Worm (Caenorhabditis elegans) whole organism, L3 larva: ENCODE measurements around the gene C07H4.1.

Experiments
- R02D3.7 ChIP-seq: fragments of 150-350 bp; optimal IDR thresholded peaks from 2 replicates; lab custom pipeline; 2014; ENCODE audit warnings: missing biosample characterization, missing genetic modification characterization
- ZK546.5 ChIP-seq: sonication (generic microtip); optimal IDR thresholded peaks from 2 replicates; lab custom pipeline; 2017; ENCODE audit warnings: missing biosample characterization, missing genetic modification characterization
- aly-2 ChIP-seq: fragments of 150-350 bp; optimal IDR thresholded peaks from 2 replicates; lab custom pipeline; 2014; ENCODE audit warnings: missing biosample characterization, missing genetic modification characterization
- ama-1 ChIP-seq: fragments of 150-350 bp; optimal IDR thresholded peaks from 2 replicates; lab custom pipeline; 2018
- ceh-28 ChIP-seq: fragments of 150-350 bp; optimal IDR thresholded peaks from 2 replicates; lab custom pipeline; 2014; ENCODE audit warnings: missing biosample characterization, missing genetic modification reagents, missing genetic modification characterization
- ceh-82 ChIP-seq: fragments of 150-350 bp; optimal IDR thresholded peaks from 2 replicates; lab custom pipeline; 2014; ENCODE audit warnings: missing biosample characterization, missing genetic modification characterization
- ceh-9 ChIP-seq: sonication (generic microtip); optimal IDR thresholded peaks from 2 replicates; lab custom pipeline; 2018; ENCODE audit warnings: missing biosample characterization, missing genetic modification characterization
- daf-12 ChIP-seq: fragments of 150-350 bp; optimal IDR thresholded peaks from 2 replicates; lab custom pipeline; 2014; ENCODE audit warnings: missing biosample characterization, missing genetic modification reagents, missing genetic modification characterization
- elt-1 ChIP-seq: fragments of 150-350 bp; optimal IDR thresholded peaks from 2 replicates; lab custom pipeline; 2014; ENCODE audit warnings: missing biosample characterization, missing genetic modification characterization
- elt-2 ChIP-seq: sonication (generic microtip); optimal IDR thresholded peaks from 2 replicates; lab custom pipeline; 2016; ENCODE audit warnings: missing genetic modification reagents, mild to moderate bottlenecking, missing genetic modification characterization, missing compliant biosample characterization
- elt-3 ChIP-seq, 3 experiments: fragments of 150-350 bp in 1 of 3; sonication (generic microtip) in 2 of 3; optimal IDR thresholded peaks; 2 replicates in 2 of 3; 4 replicates in 1 of 3; lab custom pipeline; 2014 to 2017; ENCODE audit warnings: missing biosample characterization in 3 of 3, missing genetic modification characterization in 3 of 3
- eor-1 ChIP-seq, 2 experiments: fragments of 150-350 bp; optimal IDR thresholded peaks; 2 replicates each; lab custom pipeline; 2014 to 2018; ENCODE audit warnings: missing biosample characterization in 2 of 2, missing genetic modification characterization in 2 of 2
- fkh-2 ChIP-seq: fragments of 150-350 bp; optimal IDR thresholded peaks from 2 replicates; lab custom pipeline; 2014; ENCODE audit warnings: missing biosample characterization, missing genetic modification reagents, missing genetic modification characterization
- fos-1 ChIP-seq: fragments of 150-350 bp; optimal IDR thresholded peaks from 2 replicates; lab custom pipeline; 2014; ENCODE audit warnings: missing biosample characterization, missing genetic modification characterization
- hmg-11 ChIP-seq: sonication (generic microtip); optimal IDR thresholded peaks from 2 replicates; lab custom pipeline; 2016; ENCODE audit warnings: missing genetic modification characterization, missing compliant biosample characterization
- jun-1 ChIP-seq: fragments of 150-350 bp; optimal IDR thresholded peaks from 2 replicates; lab custom pipeline; 2014; ENCODE audit warnings: missing biosample characterization, missing genetic modification reagents, missing genetic modification characterization
- lin-15B ChIP-seq: fragments of 150-350 bp; optimal IDR thresholded peaks from 2 replicates; lab custom pipeline; 2014; ENCODE audit warnings: missing biosample characterization, missing genetic modification characterization
- lin-39 ChIP-seq: fragments of 150-350 bp; optimal IDR thresholded peaks from 2 replicates; lab custom pipeline; 2018; ENCODE audit warnings: missing biosample characterization, missing genetic modification reagents, missing genetic modification characterization
- mdl-1 ChIP-seq: fragments of 150-350 bp; optimal IDR thresholded peaks from 2 replicates; lab custom pipeline; 2014; ENCODE audit warnings: missing biosample characterization, missing genetic modification characterization
- mml-1 ChIP-seq: fragments of 150-350 bp; sonication (generic microtip); optimal IDR thresholded peaks from 3 replicates; lab custom pipeline; 2014; ENCODE audit warnings: missing biosample characterization, missing genetic modification characterization
- nhr-11 ChIP-seq: fragments of 150-350 bp; optimal IDR thresholded peaks from 2 replicates; lab custom pipeline; 2014; ENCODE audit warnings: missing biosample characterization, missing genetic modification characterization
- nhr-25 ChIP-seq: sonication (generic microtip); optimal IDR thresholded peaks from 2 replicates; lab custom pipeline; 2017; ENCODE audit warnings: missing biosample characterization, missing genetic modification characterization
- nhr-28 ChIP-seq: fragments of 150-350 bp; optimal IDR thresholded peaks from 2 replicates; lab custom pipeline; 2014; ENCODE audit warnings: missing biosample characterization, missing genetic modification characterization
- nhr-43 ChIP-seq: sonication (generic microtip); optimal IDR thresholded peaks from 2 replicates; lab custom pipeline; 2016; ENCODE audit warnings: mild to moderate bottlenecking, missing genetic modification characterization, missing compliant biosample characterization; ENCODE audit not compliant: poor library complexity, severe bottlenecking
- nhr-67 ChIP-seq: fragments of 150-350 bp; optimal IDR thresholded peaks from 2 replicates; lab custom pipeline; 2014; ENCODE audit warnings: missing biosample characterization, missing genetic modification characterization
- pha-4 ChIP-seq: fragments of 150-350 bp; optimal IDR thresholded peaks from 2 replicates; lab custom pipeline; 2014; ENCODE audit warnings: missing biosample characterization, missing genetic modification reagents, missing genetic modification characterization
- pqm-1 ChIP-seq: fragments of 150-350 bp; optimal IDR thresholded peaks from 2 replicates; lab custom pipeline; 2017; ENCODE audit warnings: missing biosample characterization, missing genetic modification characterization, inconsistent platforms
- sea-2 ChIP-seq: fragments of 150-350 bp; sonication (generic microtip); optimal IDR thresholded peaks from 4 replicates; lab custom pipeline; 2014; ENCODE audit warnings: missing biosample characterization, missing genetic modification reagents, missing genetic modification characterization
- snpc-4 ChIP-seq: fragments of 150-350 bp; optimal IDR thresholded peaks from 2 replicates; lab custom pipeline; 2014; ENCODE audit warnings: missing biosample characterization, missing genetic modification characterization
- tbx-2 ChIP-seq: sonication (generic microtip); optimal IDR thresholded peaks from 2 replicates; lab custom pipeline; 2016; ENCODE audit warnings: mild to moderate bottlenecking, missing genetic modification characterization, missing compliant biosample characterization
- unc-39 ChIP-seq: sonication (generic microtip); optimal IDR thresholded peaks from 4 replicates; lab custom pipeline; 2017; ENCODE audit warnings: missing biosample characterization, missing genetic modification characterization
- zag-1 ChIP-seq: fragments of 150-350 bp; optimal IDR thresholded peaks from 2 replicates; lab custom pipeline; 2014; ENCODE audit warnings: missing biosample characterization, missing genetic modification characterization
- ztf-11 ChIP-seq: fragments of 150-350 bp; optimal IDR thresholded peaks from 2 replicates; lab custom pipeline; 2014; ENCODE audit warnings: missing biosample characterization, missing genetic modification characterization
- ztf-4 ChIP-seq: fragments of 150-350 bp; optimal IDR thresholded peaks from 2 replicates; lab custom pipeline; 2014; ENCODE audit warnings: missing biosample characterization, missing genetic modification characterization

The C07H4.1 gene

DNA sequence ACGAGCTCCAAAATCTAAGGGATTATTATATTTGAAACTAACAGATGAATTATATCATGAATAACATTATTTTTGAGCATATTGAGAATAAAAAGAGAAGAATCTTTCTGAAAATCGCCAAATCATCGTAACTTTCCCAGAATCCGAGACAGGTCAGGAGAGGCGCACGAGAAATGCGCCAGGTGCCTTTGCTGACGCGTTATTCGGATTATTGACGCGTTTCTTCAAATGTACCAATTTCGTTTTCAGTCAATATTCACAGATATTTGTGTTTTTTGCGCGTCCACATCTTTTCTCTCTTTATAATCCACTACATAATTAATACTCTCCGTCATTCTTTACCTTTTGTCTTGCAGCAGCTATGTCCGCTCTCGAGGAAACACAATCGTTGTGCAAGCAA, 5.5 kb upstream of the C07H4.1 start, which contains the start of gene T24H10.1 (continued):
- TF ChIP-seq elt-3 (tag; optimal IDR thresholded peaks at IDR 0.05; lab: Kevin White, UChicago) (no peak), zag-1 (tag; lab: Kevin White, UChicago) (no peak), lin-39 (tag; lab: Kevin White, UChicago) (no peak), mml-1 (tag; lab: Kevin White, UChicago) (no peak), nhr-43 (peak; percentile 48), ceh-82 (tag; lab: Kevin White, UChicago) (no peak), ztf-11 (tag; lab: Kevin White, UChicago) (no peak), snpc-4 (peak; percentile 56), fkh-2 (tag; lab: Kevin White, UChicago) (no peak), lin-15B (tag; lab: Kevin White, UChicago) (peak; percentile 67), hmg-11 (tag; lab: Kevin White, UChicago) (peak; percentile 44), ZK546.5 (tag; lab: Kevin White, UChicago) (no peak), jun-1 (tag; lab: Kevin White, UChicago) (no peak), pqm-1 (peak; percentile 12), R02D3.7 (tag; lab: Kevin White, UChicago) (peak; percentile 25), elt-2 (peak; percentile 30), ceh-9 (tag; lab: Kevin White, UChicago) (no peak)

DNA sequence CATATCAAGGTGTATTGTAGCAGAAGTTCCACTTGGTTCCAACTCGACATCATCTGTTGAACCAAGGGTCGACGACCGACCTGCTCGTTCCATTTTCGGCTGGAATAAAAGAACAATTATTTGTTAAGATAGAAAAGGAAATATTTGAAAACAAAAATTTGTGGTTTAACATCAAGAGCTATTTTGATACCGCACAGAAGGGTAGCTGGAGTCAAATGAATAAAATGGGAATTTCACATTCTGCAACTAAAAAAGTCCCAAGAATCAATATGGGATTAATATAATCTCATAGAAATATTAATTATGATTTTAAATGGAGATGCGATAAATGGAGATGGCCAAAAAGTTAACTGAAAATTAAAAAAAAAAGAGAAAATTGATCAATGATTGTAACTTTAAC, 5.0 kb upstream of the C07H4.1 start, which contains the start of gene clh-5:
TSS of gene clh-5 (minus strand) at position 101 of the 400 bp plus-strand sequence.
- TF ChIP-seq tbx-2 (tag; lab: Kevin White, UChicago) (no peak), fos-1 (tag; lab: Kevin White, UChicago) (no peak), elt-3 (tag; optimal IDR thresholded peaks at IDR 0.05; lab: Kevin White, UChicago) (no peak), nhr-11 (tag; lab: Kevin White, UChicago) (no peak), nhr-25 (tag; lab: Kevin White, UChicago) (no peak), ztf-4 (tag; lab: Kevin White, UChicago) (no peak), lin-15B (tag; lab: Kevin White, UChicago) (no peak), unc-39 (tag; lab: Kevin White, UChicago) (no peak), nhr-28 (tag; lab: Kevin White, UChicago) (no peak), ceh-28 (tag; lab: Kevin White, UChicago) (no peak), sea-2 (GFP tag; lab: Kevin White, UChicago) (no peak), ama-1 (no peak), aly-2 (tag; lab: Kevin White, UChicago) (no peak), mdl-1 (no peak)

DNA sequence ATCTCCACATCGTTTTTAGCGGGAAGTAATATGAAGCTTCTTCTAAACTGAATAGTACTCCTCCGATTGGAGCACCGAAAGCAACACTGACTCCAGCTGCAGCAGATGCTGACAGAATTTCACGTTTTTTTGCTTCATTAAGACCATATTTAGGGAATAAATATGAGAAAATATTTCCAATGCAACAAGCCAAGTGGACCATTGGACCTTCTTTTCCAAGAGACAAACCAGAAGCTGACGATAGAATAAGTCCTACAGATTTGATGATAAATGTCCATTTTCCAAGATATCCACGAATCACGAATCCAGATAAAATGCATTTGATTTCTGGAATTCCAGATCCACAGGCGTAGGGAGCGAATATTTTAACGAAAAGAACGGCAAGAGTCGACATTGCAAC, 3.8 kb upstream of the C07H4.1 start:
- TF ChIP-seq lin-39 (tag; lab: Kevin White, UChicago) (no peak), ztf-11 (tag; lab: Kevin White, UChicago) (no peak), nhr-11 (tag; lab: Kevin White, UChicago) (no peak), jun-1 (tag; lab: Kevin White, UChicago) (no peak), unc-39 (tag; lab: Kevin White, UChicago) (no peak), lin-15B (tag; lab: Kevin White, UChicago) (no peak), mml-1 (tag; lab: Kevin White, UChicago) (no peak), R02D3.7 (tag; lab: Kevin White, UChicago) (no peak), ceh-9 (tag; lab: Kevin White, UChicago) (no peak), pha-4 (tag; lab: Kevin White, UChicago) (no peak), nhr-67 (tag; lab: Kevin White, UChicago) (no peak), daf-12 (tag; lab: Kevin White, UChicago) (no peak), elt-1 (tag; lab: Kevin White, UChicago) (no peak), pqm-1 (no peak)

DNA sequence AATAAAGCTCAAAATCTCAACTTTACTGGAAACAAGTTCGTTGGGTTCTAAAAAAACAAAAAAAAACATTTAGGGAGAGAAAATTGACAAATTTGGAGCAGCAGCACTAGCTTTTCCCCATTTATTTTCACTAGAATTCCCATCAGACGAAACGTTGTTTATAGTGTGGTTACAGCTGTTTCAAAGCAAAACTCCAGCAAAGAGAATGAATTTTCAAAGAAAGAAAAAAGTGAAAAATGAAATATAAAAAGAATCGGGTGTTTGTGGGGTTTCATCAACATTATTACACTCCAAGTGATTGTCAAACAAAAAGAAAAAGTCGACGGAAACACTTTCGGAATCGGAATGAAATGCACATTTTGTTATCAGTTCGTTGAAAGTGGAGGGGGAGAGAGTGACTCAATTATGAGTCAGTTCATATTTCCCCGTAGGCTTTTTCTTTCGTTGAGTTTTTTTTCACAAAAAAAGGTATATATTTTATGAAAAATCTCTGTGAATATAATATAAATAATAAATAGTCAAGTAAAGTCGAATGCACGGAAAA, 835 bp upstream of the C07H4.1 start:
- peak; percentile 27 for TF ChIP-seq pha-4 (tag; lab: Kevin White, UChicago)
- TF ChIP-seq ceh-82 (tag; lab: Kevin White, UChicago): no peak
- peak; percentile 52 for TF ChIP-seq pqm-1
- TF ChIP-seq eor-1 (tag; optimal IDR thresholded peaks at IDR 0.05; lab: Kevin White, UChicago): no peak
- no peak for TF ChIP-seq elt-1 (tag; lab: Kevin White, UChicago)
- peak; percentile 49 for TF ChIP-seq elt-2
- no peak for TF ChIP-seq snpc-4
- TF ChIP-seq, all 47 proteins: peak for 3
